Worm (Caenorhabditis elegans) whole organism, young adult: Measurements from ENCODE around the gene bcas-2.

Source experiments
- akir-1 ChIP-seq: fragments of 200-800 bp; sonication (Bioruptor generic); optimal IDR thresholded peaks from 2 replicates; lab custom pipeline; 2018; ENCODE audit warnings: mild to moderate bottlenecking, missing genetic modification characterization, moderate library complexity, missing compliant biosample characterization
- ama-1 ChIP-seq, 3 experiments: fragments of 150-350 bp in 1 of 3; sonication (generic microtip) in 2 of 3; optimal IDR thresholded peaks; 2 replicates each; lab custom pipeline; 2014 to 2018; ENCODE audit warnings: missing biosample characterization in 2 of 3, missing genetic modification characterization in 2 of 3, missing genetic modification reagents in 2 of 3
- athp-1 ChIP-seq: sonication (generic microtip); optimal IDR thresholded peaks from 2 replicates; lab custom pipeline; 2017; ENCODE audit warnings: mild to moderate bottlenecking, missing genetic modification characterization, missing compliant biosample characterization
- nfya-1 ChIP-seq: sonication (generic microtip); optimal IDR thresholded peaks from 2 replicates; lab custom pipeline; 2017; ENCODE audit warnings: antibody characterized with exemption, missing compliant biosample characterization, missing genetic modification characterization, borderline replicate concordance; ENCODE audit not compliant: insufficient read depth
- pha-4 ChIP-seq: fragments of 150-350 bp; sonication (generic microtip); optimal IDR thresholded peaks from 2 replicates; lab custom pipeline; 2014; ENCODE audit warnings: missing biosample characterization, missing genetic modification reagents, missing genetic modification characterization
- somi-1 ChIP-seq: fragments of 200-800 bp; sonication (Bioruptor generic); optimal IDR thresholded peaks from 2 replicates; lab custom pipeline; 2018; ENCODE audit warnings: mild to moderate bottlenecking, missing genetic modification characterization, missing compliant biosample characterization

ce11 chrIII:6198378-6199234, 47.0 kb downstream of the bcas-2 start, which contains the start of the genes C23G10.7 and rpn-2:
- TF ChIP-seq nfya-1 (tag; lab: Kevin White, UChicago) (no peak), ama-1 (optimal IDR thresholded peaks at IDR 0.05; lab: Kevin White, UChicago) (no peak), ama-1 (GFP tag; optimal IDR thresholded peaks at IDR 0.05; lab: Kevin White, UChicago) (no peak), pha-4 (no peak), athp-1 (tag; lab: Kevin White, UChicago) (peak; percentile 41), akir-1 (GFP tag; lab: Kevin White, UChicago) (no peak), somi-1 (GFP tag; lab: Kevin White, UChicago) (no peak)
